Fruit fly (Drosophila melanogaster) whole organism, embryonic: ENCODE measurements around the gene CG32811.

Experiments used
- Bteb2 ChIP-seq: fragments of 200-800 bp; sonication (Bioruptor generic); optimal IDR thresholded peaks from 2 replicates; lab custom pipeline; 2016; ENCODE audit warnings: missing biosample characterization, missing genetic modification characterization
- CG10274 ChIP-seq: fragments of 200-800 bp; sonication (Bioruptor generic); optimal IDR thresholded peaks from 3 replicates; lab custom pipeline; 2017; ENCODE audit warnings: missing biosample characterization, mild to moderate bottlenecking, missing genetic modification characterization
- CG10565 ChIP-seq: fragments of 200-800 bp; sonication (Bioruptor generic); optimal IDR thresholded peaks from 3 replicates; lab custom pipeline; 2016; ENCODE audit warnings: missing biosample characterization, mild to moderate bottlenecking, missing genetic modification characterization
- CG11695 ChIP-seq: fragments of 200-800 bp; sonication (Bioruptor generic); IDR thresholded peaks from 3 replicates; pipeline ENCODE4 v1.3.6; 2022; ENCODE audit warnings: missing biosample characterization, missing genetic modification characterization
- CG11696 ChIP-seq: fragments of 200-800 bp; sonication (Bioruptor generic); IDR thresholded peaks from 2 replicates; pipeline ENCODE4 v1.3.6; 2022; ENCODE audit warnings: missing biosample characterization, missing genetic modification characterization
- CG16815 ChIP-seq: fragments of 200-800 bp; sonication (Bioruptor generic); optimal IDR thresholded peaks from 3 replicates; lab custom pipeline; 2017; ENCODE audit warnings: missing biosample characterization, mild to moderate bottlenecking, missing genetic modification characterization
- CG17612 ChIP-seq: fragments of 200-800 bp; sonication (Bioruptor generic); IDR thresholded peaks from 2 replicates; pipeline ENCODE4 v1.3.6; 2022; ENCODE audit warnings: missing biosample characterization, missing genetic modification characterization
- CG17802 ChIP-seq: fragments of 200-800 bp; sonication (Bioruptor generic); optimal IDR thresholded peaks from 2 replicates; lab custom pipeline; 2018; ENCODE audit warnings: missing biosample characterization, mild to moderate bottlenecking, missing genetic modification characterization, moderate library complexity
- CG18476 ChIP-seq: fragments of 200-800 bp; sonication (Bioruptor generic); optimal IDR thresholded peaks from 2 replicates; lab custom pipeline; 2016; ENCODE audit warnings: missing biosample characterization, mild to moderate bottlenecking, missing genetic modification characterization
- CG2875 ChIP-seq: fragments of 200-800 bp; sonication (Bioruptor generic); optimal IDR thresholded peaks from 2 replicates; lab custom pipeline; 2017; ENCODE audit warnings: missing biosample characterization, mild to moderate bottlenecking, missing genetic modification characterization, missing genetic modification reagents
- CG4730 ChIP-seq: fragments of 200-800 bp; sonication (Bioruptor generic); IDR thresholded peaks from 2 replicates; pipeline ENCODE4 v1.3.6; 2022; ENCODE audit warnings: missing biosample characterization, missing genetic modification characterization
- CG6175 ChIP-seq: fragments of 200-800 bp; sonication (Bioruptor generic); IDR thresholded peaks from 3 replicates; pipeline ENCODE4 v1.3.6; 2022; ENCODE audit warnings: missing biosample characterization, missing genetic modification characterization
- CG6683 ChIP-seq: fragments of 200-800 bp; sonication (Bioruptor generic); optimal IDR thresholded peaks from 2 replicates; lab custom pipeline; 2017; ENCODE audit warnings: missing biosample characterization, mild to moderate bottlenecking, missing genetic modification characterization, missing genetic modification reagents
- CG6689 ChIP-seq: fragments of 200-800 bp; sonication (Bioruptor generic); IDR thresholded peaks from 2 replicates; pipeline ENCODE4 v1.3.6; 2022; ENCODE audit warnings: missing biosample characterization, missing genetic modification characterization
- CG7271 ChIP-seq: fragments of 200-800 bp; sonication (Bioruptor generic); optimal IDR thresholded peaks from 2 replicates; lab custom pipeline; 2018; ENCODE audit warnings: missing biosample characterization, mild to moderate bottlenecking, missing genetic modification characterization, moderate library complexity
- CG7357 ChIP-seq: fragments of 200-800 bp; sonication (Bioruptor generic); IDR thresholded peaks from 3 replicates; pipeline ENCODE4 v1.3.6; 2022; ENCODE audit warnings: missing biosample characterization, missing genetic modification characterization
- CG8281 ChIP-seq: fragments of 200-800 bp; sonication (Bioruptor generic); optimal IDR thresholded peaks from 2 replicates; lab custom pipeline; 2018; ENCODE audit warnings: missing biosample characterization, mild to moderate bottlenecking, missing genetic modification characterization, moderate library complexity
- D19B ChIP-seq: fragments of 200-800 bp; sonication (Bioruptor generic); optimal IDR thresholded peaks from 2 replicates; lab custom pipeline; 2017; ENCODE audit warnings: missing biosample characterization, mild to moderate bottlenecking, missing genetic modification characterization
- Dref ChIP-seq: fragments of 200-800 bp; sonication (Bioruptor generic); IDR thresholded peaks from 2 replicates; pipeline ENCODE4 v1.3.6; 2022; ENCODE audit warnings: missing biosample characterization, missing genetic modification characterization
- Fer3 ChIP-seq: fragments of 200-800 bp; sonication (Bioruptor generic); optimal IDR thresholded peaks from 2 replicates; lab custom pipeline; 2018; ENCODE audit warnings: missing biosample characterization, mild to moderate bottlenecking, missing genetic modification characterization, moderate library complexity
- Hr51 ChIP-seq, 2 experiments: fragments of 200-800 bp; sonication (Bioruptor generic); optimal IDR thresholded peaks; 2 replicates in 1 of 2; 3 replicates in 1 of 2; lab custom pipeline; 2016 to 2018; ENCODE audit warnings: missing biosample characterization in 2 of 2, missing genetic modification characterization in 2 of 2, mild to moderate bottlenecking in 1 of 2, moderate library complexity in 1 of 2
- MTF-1 ChIP-seq: fragments of 200-800 bp; sonication (Bioruptor generic); optimal IDR thresholded peaks from 2 replicates; lab custom pipeline; 2018; ENCODE audit warnings: missing biosample characterization, mild to moderate bottlenecking, missing genetic modification characterization, borderline replicate concordance
- Nf-YA ChIP-seq: fragments of 200-800 bp; sonication (Bioruptor generic); IDR thresholded peaks from 2 replicates; pipeline ENCODE4 v1.3.6; 2022; ENCODE audit warnings: missing biosample characterization, missing genetic modification characterization
- NfI ChIP-seq: fragments of 200-800 bp; sonication (Bioruptor generic); optimal IDR thresholded peaks from 3 replicates; lab custom pipeline; 2018; ENCODE audit warnings: missing biosample characterization, mild to moderate bottlenecking, missing genetic modification characterization, moderate library complexity
- Oli ChIP-seq: fragments of 200-800 bp; sonication (Bioruptor generic); optimal IDR thresholded peaks from 2 replicates; lab custom pipeline; 2018; ENCODE audit warnings: missing biosample characterization, mild to moderate bottlenecking, missing genetic modification characterization, moderate library complexity
- Pdp1 ChIP-seq, 2 experiments: fragments of 200-800 bp; sonication (Bioruptor generic); optimal IDR thresholded peaks; 3 replicates each; lab custom pipeline; 2016; ENCODE audit warnings: missing biosample characterization in 2 of 2, missing genetic modification characterization in 2 of 2, mild to moderate bottlenecking in 1 of 2, moderate library complexity in 1 of 2
- Poxn ChIP-seq: fragments of 200-800 bp; sonication (Bioruptor generic); IDR thresholded peaks from 2 replicates; pipeline ENCODE4 v1.3.6; 2022; ENCODE audit warnings: missing biosample characterization, missing genetic modification characterization
- Rfx ChIP-seq: fragments of 200-800 bp; sonication (Bioruptor generic); IDR thresholded peaks from 2 replicates; pipeline ENCODE4 v1.3.6; 2022; ENCODE audit warnings: missing biosample characterization, missing genetic modification characterization
- Ssrp ChIP-seq: fragments of 200-800 bp; sonication (Bioruptor generic); optimal IDR thresholded peaks from 2 replicates; lab custom pipeline; 2018; ENCODE audit warnings: missing biosample characterization, mild to moderate bottlenecking, missing genetic modification characterization, moderate library complexity
- cad ChIP-seq: fragments of >200 bp; optimal IDR thresholded peaks from 2 replicates; lab custom pipeline; 2017; ENCODE audit warnings: missing biosample characterization, missing genetic modification characterization
- croc ChIP-seq: fragments of 200-800 bp; sonication (Bioruptor generic); conservative IDR thresholded peaks from 3 replicates; pipeline ENCODE4 v1.3.6; 2022; ENCODE audit warnings: missing biosample characterization, missing genetic modification characterization
- dmrt99B ChIP-seq: fragments of 200-800 bp; sonication (Bioruptor generic); optimal IDR thresholded peaks from 2 replicates; lab custom pipeline; 2018; ENCODE audit warnings: missing biosample characterization, mild to moderate bottlenecking, missing genetic modification characterization, moderate library complexity
- exex ChIP-seq: fragments of 200-800 bp; sonication (Bioruptor generic); optimal IDR thresholded peaks from 4 replicates; lab custom pipeline; 2018; ENCODE audit warnings: missing biosample characterization, mild to moderate bottlenecking, missing genetic modification characterization, moderate library complexity
- hbn ChIP-seq: fragments of 200-800 bp; sonication (Bioruptor generic); IDR thresholded peaks from 2 replicates; pipeline ENCODE4 v1.3.6; 2022; ENCODE audit warnings: missing biosample characterization, missing genetic modification characterization; ENCODE audit not compliant: partially characterized antibody
- ind ChIP-seq: fragments of 200-800 bp; sonication (Bioruptor generic); optimal IDR thresholded peaks from 3 replicates; lab custom pipeline; 2016; ENCODE audit warnings: missing biosample characterization, missing genetic modification characterization
- lbe ChIP-seq: fragments of 200-800 bp; sonication (Bioruptor generic); optimal IDR thresholded peaks from 2 replicates; lab custom pipeline; 2016; ENCODE audit warnings: missing biosample characterization, mild to moderate bottlenecking, missing genetic modification characterization
- lola ChIP-seq, 3 experiments: fragments of >200 bp in 2 of 3; fragments of 200-800 bp in 1 of 3; sonication (Bioruptor generic) in 1 of 3; optimal IDR thresholded peaks; 2 replicates each; lab custom pipeline; 2017 to 2019; ENCODE audit warnings: missing biosample characterization in 3 of 3, missing genetic modification characterization in 3 of 3, mild to moderate bottlenecking in 1 of 3, moderate library complexity in 1 of 3
- nmo ChIP-seq: fragments of 200-800 bp; sonication (Bioruptor generic); optimal IDR thresholded peaks from 2 replicates; lab custom pipeline; 2018; ENCODE audit warnings: missing biosample characterization, mild to moderate bottlenecking, missing genetic modification characterization, moderate library complexity
- nom ChIP-seq: fragments of 200-800 bp; sonication (Bioruptor generic); optimal IDR thresholded peaks from 2 replicates; lab custom pipeline; 2017; ENCODE audit warnings: missing biosample characterization, missing genetic modification characterization, mild to moderate bottlenecking, moderate library complexity, missing genetic modification reagents
- oc ChIP-seq: fragments of 200-800 bp; sonication (Bioruptor generic); optimal IDR thresholded peaks from 2 replicates; lab custom pipeline; 2018; ENCODE audit warnings: missing biosample characterization, mild to moderate bottlenecking, missing genetic modification characterization, moderate library complexity
- pzg ChIP-seq: fragments of 200-800 bp; sonication (Bioruptor generic); optimal IDR thresholded peaks from 3 replicates; lab custom pipeline; 2018; ENCODE audit warnings: missing biosample characterization, mild to moderate bottlenecking, missing genetic modification characterization, moderate library complexity
- sr ChIP-seq: fragments of 200-800 bp; sonication (Bioruptor generic); IDR thresholded peaks from 3 replicates; pipeline ENCODE4 v1.3.6; 2022; ENCODE audit warnings: missing biosample characterization, missing genetic modification characterization
- ssp ChIP-seq: fragments of 200-800 bp; sonication (Bioruptor generic); IDR thresholded peaks from 2 replicates; pipeline ENCODE4 v1.3.6; 2022; ENCODE audit warnings: missing biosample characterization, missing genetic modification characterization
- tup ChIP-seq: fragments of 200-800 bp; sonication (Bioruptor generic); optimal IDR thresholded peaks from 2 replicates; lab custom pipeline; 2016; ENCODE audit warnings: missing biosample characterization, mild to moderate bottlenecking, missing genetic modification characterization, moderate library complexity
- vvl ChIP-seq: fragments of 200-800 bp; sonication (Bioruptor generic); IDR thresholded peaks from 2 replicates; pipeline ENCODE4 v1.3.6; 2022; ENCODE audit warnings: missing biosample characterization, missing genetic modification characterization
- zen2 ChIP-seq: fragments of 200-800 bp; sonication (Bioruptor generic); IDR thresholded peaks from 3 replicates; pipeline ENCODE4 v1.3.6; 2022; ENCODE audit warnings: missing biosample characterization, missing genetic modification characterization; ENCODE audit not compliant: partially characterized antibody

Gene CG32811

DNA sequence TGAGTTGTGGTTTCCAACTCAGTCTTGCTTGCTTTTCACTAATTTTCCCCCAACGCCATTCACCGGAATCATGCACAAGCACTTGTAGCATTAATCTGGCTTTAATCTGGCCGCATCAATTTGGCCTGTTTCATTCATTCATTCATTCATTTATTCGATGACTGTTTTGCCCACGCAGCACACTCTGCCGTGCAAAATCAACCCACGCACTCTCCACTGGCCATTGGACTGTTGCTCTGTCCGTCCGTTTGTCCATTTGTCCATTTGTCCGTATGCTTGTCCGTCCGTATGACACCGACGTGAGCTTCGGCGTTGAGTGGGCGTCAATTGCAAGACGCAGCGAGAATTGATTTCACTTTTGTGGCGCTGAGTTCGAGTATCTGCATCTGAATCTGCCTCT is 48.1 kb downstream of the CG32811 start:
- TF ChIP-seq cad (GFP tag; lab: Kevin White, UChicago), result no peak
- no peak for TF ChIP-seq tup (GFP tag; lab: Kevin White, UChicago)
- TF ChIP-seq zen2 (GFP tag; lab: Robert Waterston, UW), result no peak
- TF ChIP-seq sr, result peak; percentile 52; the same call in 1 of the 3 replicates
- peak; percentile 67 for TF ChIP-seq CG8281 (tag; lab: Kevin White, UChicago)

- no peak for TF ChIP-seq Poxn (GFP tag; lab: Robert Waterston, UW)
- no peak for TF ChIP-seq Ssrp (tag; lab: Kevin White, UChicago)
- peak; percentile 13 for TF ChIP-seq lbe (GFP tag; lab: Kevin White, UChicago)
- TF ChIP-seq, all 482 proteins: peak for 1
Measured at dm6 chrX:1249612-1250011, 48.6 kb downstream of the CG32811 start.

dm6 chrX:1248735-1249134 is 49.5 kb downstream of the CG32811 start:
- no peak for TF ChIP-seq Nf-YA (GFP tag; lab: Robert Waterston, UW)
- no peak for TF ChIP-seq CG4730 (GFP tag; lab: Robert Waterston, UW)
- no peak for TF ChIP-seq D19B (GFP tag; lab: Kevin White, UChicago)
- no peak for TF ChIP-seq CG7357 (GFP tag; lab: Robert Waterston, UW)
- TF ChIP-seq Rfx (GFP tag; lab: Robert Waterston, UW), result no peak
- TF ChIP-seq CG11695 (GFP tag; lab: Robert Waterston, UW), result no peak
- no peak for TF ChIP-seq NfI (GFP tag; lab: Kevin White, UChicago)
- TF ChIP-seq nmo, result peak; percentile 20
- TF ChIP-seq pzg (GFP tag; lab: Kevin White, UChicago), result no peak
- no peak for TF ChIP-seq CG11696
- no peak for TF ChIP-seq CG2875 (GFP tag; lab: Kevin White, UChicago)
- TF ChIP-seq Oli (tag; lab: Kevin White, UChicago), result peak; percentile 2
- TF ChIP-seq CG6689 (GFP tag; lab: Robert Waterston, UW), result no peak
- peak in 1 of 2 experiments; percentile 46 for TF ChIP-seq Pdp1 (GFP tag; optimal IDR thresholded peaks at IDR 0.05; lab: Kevin White, UChicago)
- no peak for TF ChIP-seq Fer3 (tag; lab: Kevin White, UChicago)
- TF ChIP-seq CG16815 (GFP tag; lab: Kevin White, UChicago), result no peak
- TF ChIP-seq exex (tag; lab: Kevin White, UChicago), result no peak
- TF ChIP-seq CG17802 (tag; lab: Kevin White, UChicago), result no peak
- TF ChIP-seq CG10274 (GFP tag; lab: Kevin White, UChicago), result peak; percentile 93
- no peak for TF ChIP-seq CG6175
- no peak for TF ChIP-seq hbn (GFP tag; lab: Robert Waterston, UW)
- TF ChIP-seq MTF-1 (GFP tag; lab: Kevin White, UChicago), result no peak
- TF ChIP-seq CG17612 (GFP tag; lab: Robert Waterston, UW), result no peak
- no peak for TF ChIP-seq Dref (GFP tag; lab: Robert Waterston, UW)
- no peak for TF ChIP-seq CG6683
- TF ChIP-seq lola (GFP tag; optimal IDR thresholded peaks at IDR 0.05; lab: Kevin White, UChicago), result no peak
- TF ChIP-seq croc (GFP tag; lab: Robert Waterston, UW), result no peak
- no peak for TF ChIP-seq CG18476 (GFP tag; lab: Kevin White, UChicago)
- no peak for TF ChIP-seq CG10565
- TF ChIP-seq ind (GFP tag; lab: Kevin White, UChicago), result peak; percentile 2
- peak in 1 of 2 experiments; percentile 17 for TF ChIP-seq Hr51 (GFP tag; optimal IDR thresholded peaks at IDR 0.05; lab: Kevin White, UChicago)
- no peak for TF ChIP-seq oc (tag; lab: Kevin White, UChicago)
- TF ChIP-seq Bteb2 (GFP tag; lab: Kevin White, UChicago), result no peak
- TF ChIP-seq CG7271 (tag; lab: Kevin White, UChicago), result no peak
- TF ChIP-seq dmrt99B (tag; lab: Kevin White, UChicago), result peak; percentile 40
- no peak for TF ChIP-seq vvl
- TF ChIP-seq ssp, result no peak
- peak; percentile 66 for TF ChIP-seq nom (GFP tag; lab: Kevin White, UChicago)
